Worm (Caenorhabditis elegans): Measurements from ENCODE around the gene ZK829.9.

ZK829.9 gene

ce11 chrIV:11937087-11937486, 33.2 kb upstream of the ZK829.9 start, which contains the start of gene slc-5A12:
slc-5A12 (plus strand) TSS chrIV:11937419.
- TF ChIP-seq F13C5.2 (tag; optimal IDR thresholded peaks at IDR 0.05) (no peak), ama-1 (optimal IDR thresholded peaks at IDR 0.05) (no peak), tra-4 (tag; optimal IDR thresholded peaks at IDR 0.05) (no peak), sea-1 (GFP tag; conservative IDR thresholded peaks at IDR 0.05) (no peak), ceh-13 (GFP tag; optimal IDR thresholded peaks at IDR 0.05) (no peak), ceh-36 (tag; optimal IDR thresholded peaks at IDR 0.05) (no peak), hmg-4 (GFP tag; optimal IDR thresholded peaks at IDR 0.05) (no peak), pes-1 (GFP tag; IDR thresholded peaks at IDR 0.05) (no peak), tbx-11 (GFP tag; IDR thresholded peaks at IDR 0.05) (no peak), ets-7 (tag; optimal IDR thresholded peaks at IDR 0.05) (no peak), scrt-1 (GFP tag; IDR thresholded peaks at IDR 0.05) (no peak), hmbx-1 (tag; optimal IDR thresholded peaks at IDR 0.05) (no peak), flt-1 (GFP tag; IDR thresholded peaks at IDR 0.05) (no peak), aly-1 (tag; optimal IDR thresholded peaks at IDR 0.05) (no peak), tbx-37 (GFP tag; conservative IDR thresholded peaks at IDR 0.05) (no peak), hnd-1 (tag; optimal IDR thresholded peaks at IDR 0.05) (no peak), B0310.2 (tag; optimal IDR thresholded peaks at IDR 0.05) (no peak)

DNA sequence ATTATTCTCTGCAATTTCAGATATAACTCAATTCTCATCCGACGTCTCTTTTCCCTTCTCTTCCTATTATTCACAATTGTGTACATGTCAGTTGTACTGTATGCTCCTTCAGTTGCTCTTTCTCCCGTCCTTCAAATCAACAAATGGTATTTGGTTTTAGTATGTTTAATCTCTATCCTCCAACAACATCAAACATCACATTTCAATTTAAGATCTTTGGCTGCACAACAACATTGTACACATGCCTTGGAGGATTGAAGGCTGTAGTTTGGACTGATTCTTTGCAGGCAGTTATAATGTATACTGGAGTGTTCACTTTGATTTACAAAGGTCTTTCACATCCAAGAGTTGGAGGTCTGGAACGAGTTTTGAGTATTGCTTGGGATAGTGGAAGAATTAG, 31.8 kb upstream of the ZK829.9 start:
- TF ChIP-seq B0310.2 (tag; optimal IDR thresholded peaks at IDR 0.05) (no peak), ets-7 (tag; optimal IDR thresholded peaks at IDR 0.05) (no peak), pes-1 (GFP tag; IDR thresholded peaks at IDR 0.05) (no peak), aly-1 (tag; optimal IDR thresholded peaks at IDR 0.05) (no peak), scrt-1 (GFP tag; IDR thresholded peaks at IDR 0.05) (no peak), tbx-11 (GFP tag; IDR thresholded peaks at IDR 0.05) (no peak), hmg-4 (GFP tag; optimal IDR thresholded peaks at IDR 0.05) (no peak)

DNA sequence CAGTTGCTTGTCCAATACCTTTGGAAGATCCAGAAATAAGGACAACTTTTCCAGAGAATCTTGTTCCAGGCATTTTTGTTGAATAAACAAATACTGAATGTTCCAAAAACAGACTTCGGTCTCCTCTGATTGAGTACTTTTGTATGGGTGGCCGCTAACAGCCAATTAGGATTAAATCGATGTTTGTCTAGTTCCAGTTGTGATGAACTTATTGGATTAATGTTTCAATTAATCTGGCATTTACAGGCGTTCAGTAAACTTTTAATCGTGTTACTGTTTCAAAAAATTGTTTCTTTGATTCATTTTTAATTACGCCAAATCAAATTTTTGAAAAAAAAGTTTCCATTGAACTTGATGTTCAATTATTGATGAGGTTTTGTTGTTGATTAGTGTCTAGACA, 28.0 kb upstream of the ZK829.9 start, which contains the start of gene ZK829.1:
TSS of gene ZK829.1 (minus strand) at position 101 of the 400 bp plus-strand sequence.
- TF ChIP-seq tbx-37 (GFP tag; conservative IDR thresholded peaks at IDR 0.05) (no peak), ama-1 (optimal IDR thresholded peaks at IDR 0.05) (no peak), sea-1 (GFP tag; conservative IDR thresholded peaks at IDR 0.05) (no peak), hmg-4 (GFP tag; optimal IDR thresholded peaks at IDR 0.05) (no peak), tra-4 (tag; optimal IDR thresholded peaks at IDR 0.05) (no peak), F13C5.2 (tag; optimal IDR thresholded peaks at IDR 0.05) (no peak), hmbx-1 (tag; optimal IDR thresholded peaks at IDR 0.05) (no peak), ceh-36 (tag; optimal IDR thresholded peaks at IDR 0.05) (no peak), aly-1 (tag; optimal IDR thresholded peaks at IDR 0.05) (no peak), tbx-11 (GFP tag; IDR thresholded peaks at IDR 0.05) (no peak), scrt-1 (GFP tag; IDR thresholded peaks at IDR 0.05) (no peak), ets-7 (tag; optimal IDR thresholded peaks at IDR 0.05) (no peak), hnd-1 (tag; optimal IDR thresholded peaks at IDR 0.05) (no peak)

- no peak for TF ChIP-seq pes-1 (GFP tag; IDR thresholded peaks at IDR 0.05)
- no peak for TF ChIP-seq flt-1 (GFP tag; IDR thresholded peaks at IDR 0.05)
- TF ChIP-seq F13C5.2 (tag; optimal IDR thresholded peaks at IDR 0.05), result no peak
These were observed 24.7 kb upstream of the ZK829.9 start, which contains the start of gene ZK829.3 for ce11 chrIV:11945621-11946020. ZK829.3 (minus strand) TSS chrIV:11945721.

- TF ChIP-seq ama-1 (optimal IDR thresholded peaks at IDR 0.05), result no peak
- TF ChIP-seq hmg-4 (GFP tag; optimal IDR thresholded peaks at IDR 0.05), result no peak
- no peak for TF ChIP-seq ets-7 (tag; optimal IDR thresholded peaks at IDR 0.05)
- no peak for TF ChIP-seq pes-1 (GFP tag; IDR thresholded peaks at IDR 0.05)
- TF ChIP-seq sea-1 (GFP tag; conservative IDR thresholded peaks at IDR 0.05), result no peak
- no peak for TF ChIP-seq ceh-36 (tag; optimal IDR thresholded peaks at IDR 0.05)
- no peak for TF ChIP-seq tra-4 (tag; optimal IDR thresholded peaks at IDR 0.05)
- TF ChIP-seq ceh-13 (GFP tag; optimal IDR thresholded peaks at IDR 0.05), result no peak
- TF ChIP-seq tbx-11 (GFP tag; IDR thresholded peaks at IDR 0.05), result no peak
- TF ChIP-seq hnd-1 (tag; optimal IDR thresholded peaks at IDR 0.05), result no peak
- TF ChIP-seq flt-1 (GFP tag; IDR thresholded peaks at IDR 0.05), result no peak
- TF ChIP-seq aly-1 (tag; optimal IDR thresholded peaks at IDR 0.05), result no peak
- TF ChIP-seq hmbx-1 (tag; optimal IDR thresholded peaks at IDR 0.05), result no peak
These were observed 20.6 kb upstream of the ZK829.9 start, which contains the start of gene hdl-1 for ce11 chrIV:11949717-11950116. hdl-1 (minus strand) TSS chrIV:11949817.

- TF ChIP-seq tbx-11 (GFP tag; IDR thresholded peaks at IDR 0.05) (no peak), aly-1 (tag; optimal IDR thresholded peaks at IDR 0.05) (no peak), ama-1 (optimal IDR thresholded peaks at IDR 0.05) (no peak), scrt-1 (GFP tag; IDR thresholded peaks at IDR 0.05) (no peak), ceh-36 (tag; optimal IDR thresholded peaks at IDR 0.05) (no peak), hnd-1 (tag; optimal IDR thresholded peaks at IDR 0.05) (no peak), ets-7 (tag; optimal IDR thresholded peaks at IDR 0.05) (no peak), hmbx-1 (tag; optimal IDR thresholded peaks at IDR 0.05) (no peak), tra-4 (tag; optimal IDR thresholded peaks at IDR 0.05) (no peak), hmg-4 (GFP tag; optimal IDR thresholded peaks at IDR 0.05) (no peak), flt-1 (GFP tag; IDR thresholded peaks at IDR 0.05) (no peak), tbx-37 (GFP tag; conservative IDR thresholded peaks at IDR 0.05) (no peak), pes-1 (GFP tag; IDR thresholded peaks at IDR 0.05) (no peak), ceh-13 (GFP tag; optimal IDR thresholded peaks at IDR 0.05) (no peak), sea-1 (GFP tag; conservative IDR thresholded peaks at IDR 0.05) (no peak), F13C5.2 (tag; optimal IDR thresholded peaks at IDR 0.05) (no peak), B0310.2 (tag; optimal IDR thresholded peaks at IDR 0.05) (no peak)
These were observed 20.1 kb upstream of the ZK829.9 start, which contains the start of gene tbx-36 for ce11 chrIV:11950270-11950669. tbx-36 (plus strand) TSS chrIV:11950570.

DNA sequence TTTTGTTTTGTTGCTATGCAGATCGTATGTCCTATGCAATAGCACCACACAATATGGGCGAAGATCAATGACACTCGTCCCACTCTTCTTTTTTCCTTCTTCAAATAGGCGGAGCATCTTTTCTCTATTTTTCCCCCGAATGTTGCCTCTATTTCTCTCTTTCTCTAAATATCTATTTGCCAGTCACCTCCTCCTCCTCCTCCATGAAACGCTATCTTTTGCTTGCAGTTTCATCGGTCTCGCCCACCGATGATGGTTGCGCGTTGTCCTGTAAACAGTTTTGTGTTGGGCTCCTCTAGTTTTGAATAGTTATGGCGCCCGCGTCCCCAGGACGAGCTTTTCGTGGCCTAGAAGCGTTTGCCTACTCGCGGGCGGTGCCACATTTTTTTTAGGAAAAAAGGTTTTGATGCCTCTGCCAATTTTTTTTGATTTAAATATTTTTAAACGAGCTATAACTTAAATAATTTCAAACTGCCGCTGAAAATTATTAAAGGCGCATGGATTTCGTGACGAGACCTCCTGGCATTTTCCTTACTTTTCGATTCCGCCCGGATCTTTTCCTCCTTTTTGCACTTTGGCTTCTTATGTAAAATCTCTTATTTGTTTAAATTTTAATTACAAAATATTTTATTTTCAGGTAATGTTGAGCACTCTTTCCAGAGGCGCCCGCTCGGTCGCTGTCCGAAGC, 17.6 kb upstream of the ZK829.9 start, which contains the start of gene gdh-1:
TSS of gene gdh-1 (plus strand) at position 638 of the 688 bp plus-strand sequence.
- TF ChIP-seq sea-1 (GFP tag; conservative IDR thresholded peaks at IDR 0.05), result no peak
- no peak for TF ChIP-seq hmg-4 (GFP tag; optimal IDR thresholded peaks at IDR 0.05)
- TF ChIP-seq flt-1 (GFP tag; IDR thresholded peaks at IDR 0.05), result no peak
- no peak for TF ChIP-seq ceh-36 (tag; optimal IDR thresholded peaks at IDR 0.05)
- TF ChIP-seq tbx-37 (GFP tag; conservative IDR thresholded peaks at IDR 0.05), result no peak
- no peak for TF ChIP-seq ceh-13 (GFP tag; optimal IDR thresholded peaks at IDR 0.05)
- TF ChIP-seq hnd-1 (tag; optimal IDR thresholded peaks at IDR 0.05), result no peak
- TF ChIP-seq ets-7 (tag; optimal IDR thresholded peaks at IDR 0.05), result no peak
- TF ChIP-seq tbx-11 (GFP tag; IDR thresholded peaks at IDR 0.05), result no peak
